Worm (Caenorhabditis elegans) whole organism, late embryonic: Measurements from ENCODE around the gene spig-8.

Experiments used
- ama-1 ChIP-seq: fragments of 150-350 bp; optimal IDR thresholded peaks from 2 replicates; lab custom pipeline; 2014
- ceh-48 ChIP-seq: sonication (generic microtip); optimal IDR thresholded peaks from 2 replicates; lab custom pipeline; 2016; ENCODE audit warnings: missing genetic modification characterization, inconsistent platforms, missing compliant biosample characterization
- nhr-11 ChIP-seq: fragments of 150-350 bp; optimal IDR thresholded peaks from 2 replicates; lab custom pipeline; 2014; ENCODE audit warnings: missing biosample characterization, missing genetic modification characterization
- nhr-232 ChIP-seq: sonication (generic microtip); optimal IDR thresholded peaks from 2 replicates; lab custom pipeline; 2016; ENCODE audit warnings: missing genetic modification characterization, missing compliant biosample characterization
- pha-4 ChIP-seq: fragments of 150-350 bp; optimal IDR thresholded peaks from 2 replicates; lab custom pipeline; 2018; ENCODE audit warnings: missing biosample characterization, missing genetic modification reagents, missing genetic modification characterization
- sdc-2 ChIP-seq: sonication (generic microtip); optimal IDR thresholded peaks from 2 replicates; lab custom pipeline; 2016; ENCODE audit warnings: missing genotype, missing genetic modification characterization, missing compliant biosample characterization
- tbx-2 ChIP-seq: sonication (generic microtip); optimal IDR thresholded peaks from 2 replicates; lab custom pipeline; 2016; ENCODE audit warnings: missing genetic modification characterization, missing compliant biosample characterization
- zip-5 ChIP-seq: sonication (generic microtip); optimal IDR thresholded peaks from 2 replicates; lab custom pipeline; 2016; ENCODE audit warnings: missing genetic modification characterization, missing compliant biosample characterization

DNA sequence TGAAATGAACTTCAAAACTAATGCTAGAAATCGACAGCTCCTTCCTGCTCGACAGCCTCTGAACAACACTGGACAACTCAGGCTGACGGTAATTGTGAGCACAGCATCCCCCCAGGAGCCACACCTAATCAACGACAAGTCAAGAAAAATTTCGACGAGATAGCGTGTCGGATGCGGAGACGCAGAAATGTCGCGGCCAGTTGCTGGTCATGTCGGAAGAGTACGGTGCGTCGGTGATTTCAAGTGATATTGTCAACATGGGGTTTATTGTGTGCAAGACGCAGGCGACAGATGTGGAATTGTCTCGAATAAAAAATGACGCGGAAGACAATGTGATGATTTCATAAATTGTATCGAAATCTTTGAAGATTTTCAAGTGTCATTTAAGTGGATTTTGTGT, 18.2 kb upstream of the spig-8 start, which contains the start of gene twk-11:
- no peak for TF ChIP-seq pha-4 (tag; lab: Kevin White, UChicago)
- TF ChIP-seq ceh-48 (tag; lab: Kevin White, UChicago), result no peak
- no peak for TF ChIP-seq nhr-232 (tag; lab: Kevin White, UChicago)
- no peak for TF ChIP-seq sdc-2 (tag; lab: Kevin White, UChicago)
- TF ChIP-seq ama-1 (lab: Kevin White, UChicago), result no peak
- TF ChIP-seq zip-5 (tag; lab: Kevin White, UChicago), result no peak
- TF ChIP-seq tbx-2 (tag; lab: Kevin White, UChicago), result no peak
- no peak for TF ChIP-seq nhr-11
